Fruit fly (Drosophila melanogaster) whole organism: ENCODE data around the gene CG15296.

ENCODE experiments used
- pan ChIP-seq: fragments of >200 bp; optimal IDR thresholded peaks from 2 replicates; lab custom pipeline; 2017
- psq ChIP-seq: fragments of >200 bp; optimal IDR thresholded peaks from 2 replicates; lab custom pipeline; 2017

DNA sequence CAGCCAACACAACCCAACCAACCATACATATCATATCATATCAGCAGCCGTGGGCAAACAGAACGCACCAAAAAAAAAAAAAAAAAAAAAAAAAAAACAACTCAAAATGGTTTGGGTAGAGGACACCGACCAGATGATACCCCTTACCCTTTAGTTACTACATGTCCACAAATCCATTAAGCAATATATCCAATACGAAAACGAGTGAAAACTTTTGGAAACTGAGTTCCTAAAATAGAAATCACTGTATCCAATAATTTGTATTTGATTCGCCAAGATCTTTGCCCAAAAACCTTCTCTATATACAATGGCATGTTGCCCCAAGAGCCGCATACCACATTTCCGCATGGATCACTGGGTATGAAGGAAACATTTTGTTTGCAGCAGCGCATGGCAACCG lies 15.1 kb upstream of the CG15296 start:
- TF ChIP-seq pan (lab: Kevin White, UChicago) (peak; percentile 88), psq (lab: Kevin White, UChicago) (no peak)
